Fruit fly (Drosophila melanogaster): ENCODE results near the gene Mpi.

DNA sequence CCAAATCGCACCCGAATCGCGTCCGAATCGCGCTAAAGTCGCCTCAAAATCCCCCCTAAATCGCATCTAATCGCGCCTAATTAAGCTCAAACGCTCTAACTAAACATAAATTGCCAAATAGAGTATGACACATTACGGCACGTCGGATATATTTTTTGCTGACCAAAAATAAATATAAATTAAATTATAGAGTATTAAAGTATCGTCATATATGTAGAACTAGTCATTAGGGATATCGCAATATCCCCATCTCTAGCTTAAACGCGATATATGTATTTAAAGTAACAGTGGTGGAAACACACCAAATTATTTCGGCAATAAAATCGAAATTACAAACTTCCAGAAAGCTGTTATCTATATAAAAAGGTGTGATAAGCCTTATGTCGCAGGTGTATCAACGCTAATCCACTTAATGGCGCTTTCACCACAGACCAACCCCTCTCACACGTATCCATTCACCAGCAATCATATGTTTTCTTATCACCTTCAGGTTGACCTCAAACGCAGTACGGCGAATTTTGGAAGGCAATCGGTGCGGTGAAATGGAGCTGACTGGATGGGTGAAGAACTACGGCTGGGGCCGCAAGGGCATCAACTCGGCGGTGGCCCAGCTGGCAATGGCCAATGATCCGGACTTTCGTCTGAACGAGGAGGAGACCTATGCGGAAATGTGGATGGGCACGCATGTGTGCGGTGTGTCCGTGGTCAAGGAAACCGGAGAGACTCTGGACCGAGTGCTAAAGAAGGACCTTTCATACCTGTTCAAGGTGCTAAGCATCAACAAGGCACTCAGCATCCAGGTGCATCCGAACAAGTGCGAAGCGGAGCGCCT is at the start of gene Mpi:
- TF ChIP-seq dysf (GFP tag; IDR thresholded peaks at IDR 0.05) = peak; percentile 17; the same call in 1 of the 3 replicates
- TF ChIP-seq Vsx1 (GFP tag; optimal IDR thresholded peaks at IDR 0.05) = no peak
- TF ChIP-seq C15 (GFP tag; IDR thresholded peaks at IDR 0.05) = no peak
- no peak for TF ChIP-seq Drgx (GFP tag; IDR thresholded peaks at IDR 0.05)
- TF ChIP-seq Dref (GFP tag; IDR thresholded peaks at IDR 0.05) = peak; percentile 62
- TF ChIP-seq MESR4 (GFP tag; optimal IDR thresholded peaks at IDR 0.05) = peak; percentile 83
- TF ChIP-seq fru (optimal IDR thresholded peaks at IDR 0.05) = no peak
- TF ChIP-seq sug (tag; optimal IDR thresholded peaks at IDR 0.05) = peak; percentile 56
- TF ChIP-seq CG12104 (GFP tag; optimal IDR thresholded peaks at IDR 0.05) = no peak
- no peak for TF ChIP-seq her (GFP tag; optimal IDR thresholded peaks at IDR 0.05)

Data from whole organism, embryonic.